Worm (Caenorhabditis elegans) whole organism, L4 larva: ENCODE results near the gene idpa-1.
"Not testable (repeated sequence)": the region's sequence is repeated elsewhere in the genome, so short reads cannot be mapped to it uniquely, and the experiment has no call there.

Experiments
- T20F7.1 ChIP-seq: fragments of 200-800 bp; sonication (Bioruptor generic); optimal IDR thresholded peaks from 2 replicates; lab custom pipeline; 2018; ENCODE audit warnings: mild to moderate bottlenecking, missing genetic modification characterization, missing compliant biosample characterization
- Y105C5A.15 ChIP-seq: fragments of 200-800 bp; sonication (Bioruptor generic); IDR thresholded peaks from 2 replicates; pipeline ENCODE4 v1.3.6; 2022; ENCODE audit warnings: missing genetic modification characterization, missing compliant biosample characterization
- Y75B8A.6 ChIP-seq: fragments of 200-800 bp; sonication (Bioruptor generic); IDR thresholded peaks from 2 replicates; pipeline ENCODE4 v1.3.6; 2022; ENCODE audit warnings: missing genetic modification reagents, missing genetic modification characterization, missing compliant biosample characterization
- aha-1 ChIP-seq: fragments of 150-350 bp; peaks from one replicate; lab custom pipeline; 2014; ENCODE audit warnings: missing biosample characterization, missing genetic modification characterization
- arid-1 ChIP-seq: fragments of 200-800 bp; sonication (Bioruptor generic); conservative IDR thresholded peaks from 2 replicates; pipeline ENCODE4 v1.3.6; 2022; ENCODE audit warnings: missing genetic modification reagents, missing genetic modification characterization, missing compliant biosample characterization
- ceh-82 ChIP-seq: sonication (generic microtip); optimal IDR thresholded peaks from 2 replicates; lab custom pipeline; 2017; ENCODE audit warnings: missing biosample characterization, missing genetic modification characterization
- daf-16 ChIP-seq, 3 experiments: sonication (generic microtip); optimal IDR thresholded peaks; 2 replicates each; lab custom pipeline; 2016 to 2017; ENCODE audit warnings: missing genetic modification characterization in 3 of 3, missing genetic modification reagents in 3 of 3, mild to moderate bottlenecking in 2 of 3, missing compliant biosample characterization in 2 of 3, missing biosample characterization in 1 of 3, moderate library complexity in 1 of 3
- daf-19 ChIP-seq: fragments of 200-800 bp; sonication (Bioruptor generic); conservative IDR thresholded peaks from 2 replicates; pipeline ENCODE4 v1.3.6; 2022; ENCODE audit warnings: missing genetic modification characterization, missing compliant biosample characterization
- daf-8 ChIP-seq: fragments of 200-800 bp; sonication (Bioruptor generic); IDR thresholded peaks from 2 replicates; pipeline ENCODE4 v1.3.6; 2022; ENCODE audit warnings: missing genetic modification characterization, missing compliant biosample characterization
- dmd-8 ChIP-seq: fragments of 200-800 bp; sonication (Bioruptor generic); IDR thresholded peaks from 2 replicates; pipeline ENCODE4 v1.3.6; 2022; ENCODE audit warnings: missing genetic modification characterization, missing compliant biosample characterization
- dpl-1 ChIP-seq: fragments of 150-350 bp; optimal IDR thresholded peaks from 2 replicates; lab custom pipeline; 2014; ENCODE audit warnings: missing biosample characterization, missing genetic modification reagents, missing genetic modification characterization
- dve-1 ChIP-seq: sonication (generic microtip); optimal IDR thresholded peaks from 2 replicates; lab custom pipeline; 2017; ENCODE audit warnings: antibody characterized with exemption, mild to moderate bottlenecking, missing genetic modification characterization, missing compliant biosample characterization; ENCODE audit not compliant: insufficient read depth
- egl-43 ChIP-seq: fragments of 200-800 bp; sonication (Bioruptor generic); IDR thresholded peaks from 2 replicates; pipeline ENCODE4 v1.3.6; 2022; ENCODE audit warnings: missing genetic modification reagents, missing genetic modification characterization, missing compliant biosample characterization
- fkh-10 ChIP-seq: fragments of 150-350 bp; optimal IDR thresholded peaks from 2 replicates; lab custom pipeline; 2014; ENCODE audit warnings: missing biosample characterization, missing genetic modification reagents, missing genetic modification characterization
- hif-1 ChIP-seq, 2 experiments: sonication (generic microtip); optimal IDR thresholded peaks; 2 replicates each; lab custom pipeline; 2016 to 2017; ENCODE audit warnings: missing compliant biosample characterization in 2 of 2, missing genetic modification characterization in 2 of 2, missing genetic modification reagents in 2 of 2, missing genotype in 2 of 2, mild to moderate bottlenecking in 1 of 2
- hlh-11 ChIP-seq: fragments of 200-800 bp; sonication (Bioruptor generic); optimal IDR thresholded peaks from 2 replicates; lab custom pipeline; 2018; ENCODE audit warnings: mild to moderate bottlenecking, missing genetic modification characterization, missing compliant biosample characterization
- lin-39 ChIP-seq: fragments of 150-350 bp; optimal IDR thresholded peaks from 2 replicates; lab custom pipeline; 2014; ENCODE audit warnings: missing biosample characterization, missing genetic modification reagents, missing genetic modification characterization
- lsy-2 ChIP-seq, 2 experiments: fragments of 150-350 bp in 1 of 2; sonication (generic microtip) in 1 of 2; optimal IDR thresholded peaks; 2 replicates each; lab custom pipeline; 2014 to 2017; ENCODE audit warnings: missing biosample characterization in 2 of 2, missing genetic modification characterization in 2 of 2
- nhr-10 ChIP-seq: fragments of 150-350 bp; optimal IDR thresholded peaks from 2 replicates; lab custom pipeline; 2014; ENCODE audit warnings: missing biosample characterization, missing genetic modification characterization
- nhr-6 ChIP-seq: fragments of 150-350 bp; optimal IDR thresholded peaks from 2 replicates; lab custom pipeline; 2014; ENCODE audit warnings: missing biosample characterization, missing genetic modification characterization
- nhr-76 ChIP-seq: fragments of 150-350 bp; optimal IDR thresholded peaks from 2 replicates; lab custom pipeline; 2014; ENCODE audit warnings: missing biosample characterization, missing genetic modification characterization
- rbr-2 ChIP-seq: sonication (generic microtip); optimal IDR thresholded peaks from 2 replicates; lab custom pipeline; 2016; ENCODE audit warnings: missing genotype, missing genetic modification characterization, missing compliant biosample characterization
- sdz-12 ChIP-seq: fragments of 200-800 bp; sonication (Bioruptor generic); optimal IDR thresholded peaks from 2 replicates; lab custom pipeline; 2018; ENCODE audit warnings: mild to moderate bottlenecking, missing genetic modification characterization, missing compliant biosample characterization
- set-16 ChIP-seq: fragments of 200-800 bp; sonication (Bioruptor generic); IDR thresholded peaks from 2 replicates; pipeline ENCODE4 v1.3.6; 2022; ENCODE audit warnings: missing genetic modification reagents, missing genetic modification characterization, missing compliant biosample characterization
- skn-1 ChIP-seq: fragments of 150-350 bp; optimal IDR thresholded peaks from 2 replicates; lab custom pipeline; 2014; ENCODE audit warnings: missing biosample characterization, missing genetic modification characterization
- snpc-1.2 ChIP-seq: fragments of 200-800 bp; sonication (Bioruptor generic); IDR thresholded peaks from 2 replicates; pipeline ENCODE4 v1.3.6; 2022; ENCODE audit warnings: missing genetic modification reagents, missing genetic modification characterization, missing compliant biosample characterization
- spr-1 ChIP-seq: sonication (generic microtip); optimal IDR thresholded peaks from 2 replicates; lab custom pipeline; 2016; ENCODE audit warnings: mild to moderate bottlenecking, missing genetic modification characterization, missing compliant biosample characterization
- unc-130 ChIP-seq: sonication (generic microtip); optimal IDR thresholded peaks from 2 replicates; lab custom pipeline; 2016; ENCODE audit warnings: missing genetic modification reagents, missing genetic modification characterization, missing compliant biosample characterization
- vab-7 ChIP-seq: fragments of 200-800 bp; sonication (Bioruptor generic); IDR thresholded peaks from 2 replicates; pipeline ENCODE4 v1.3.6; 2022; ENCODE audit warnings: missing genetic modification reagents, missing genetic modification characterization, missing compliant biosample characterization
- zfp-3 ChIP-seq: fragments of 200-800 bp; sonication (Bioruptor generic); conservative IDR thresholded peaks from 2 replicates; pipeline ENCODE4 v1.3.6; 2022; ENCODE audit warnings: missing genetic modification reagents, missing genetic modification characterization, missing compliant biosample characterization
- zip-2 ChIP-seq: fragments of 150-350 bp; optimal IDR thresholded peaks from 2 replicates; lab custom pipeline; 2014; ENCODE audit warnings: missing biosample characterization, missing genetic modification characterization

The idpa-1 gene

DNA sequence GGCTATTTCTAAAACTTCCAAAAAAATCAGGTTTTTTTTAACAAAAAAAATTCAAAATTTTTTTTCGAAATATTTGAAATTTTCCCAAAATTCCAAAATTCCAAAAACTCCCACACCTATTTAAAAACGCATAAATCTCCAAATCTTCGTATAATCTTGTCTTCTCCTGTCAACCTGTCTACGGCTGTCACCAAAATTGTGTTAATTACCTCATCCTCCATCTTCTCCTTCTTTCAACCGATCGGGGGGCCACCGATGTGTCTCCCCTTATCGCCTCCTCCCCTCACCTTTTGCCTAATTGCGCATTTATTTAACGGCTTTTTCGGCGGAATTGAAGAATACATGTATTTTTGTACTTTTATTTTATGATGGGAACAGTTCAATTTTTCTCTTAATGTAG is 7.8 kb upstream of the idpa-1 start:
- no peak for TF ChIP-seq nhr-10 (tag; lab: Kevin White, UChicago)
- TF ChIP-seq aha-1 (tag; lab: Kevin White, UChicago), result no peak
- TF ChIP-seq arid-1 (GFP tag; lab: Robert Waterston, UW), result no peak
- no peak for TF ChIP-seq zip-2
- TF ChIP-seq vab-7, result no peak
- TF ChIP-seq unc-130 (GFP tag; lab: Kevin White, UChicago), result no peak
- no peak for TF ChIP-seq daf-19
- TF ChIP-seq sdz-12 (GFP tag; lab: Kevin White, UChicago), result no peak
- TF ChIP-seq spr-1 (tag; lab: Kevin White, UChicago), result no peak
- no peak for TF ChIP-seq dmd-8 (GFP tag; lab: Robert Waterston, UW)
- no peak for TF ChIP-seq lin-39 (tag; lab: Kevin White, UChicago)
- TF ChIP-seq Y75B8A.6 (GFP tag; lab: Robert Waterston, UW), result no peak
- no peak for TF ChIP-seq zfp-3
- no peak for TF ChIP-seq T20F7.1 (GFP tag; lab: Kevin White, UChicago)
- no peak for TF ChIP-seq ceh-82 (tag; lab: Kevin White, UChicago)
- no peak for TF ChIP-seq skn-1 (tag; lab: Kevin White, UChicago)
- TF ChIP-seq rbr-2, result no peak

DNA sequence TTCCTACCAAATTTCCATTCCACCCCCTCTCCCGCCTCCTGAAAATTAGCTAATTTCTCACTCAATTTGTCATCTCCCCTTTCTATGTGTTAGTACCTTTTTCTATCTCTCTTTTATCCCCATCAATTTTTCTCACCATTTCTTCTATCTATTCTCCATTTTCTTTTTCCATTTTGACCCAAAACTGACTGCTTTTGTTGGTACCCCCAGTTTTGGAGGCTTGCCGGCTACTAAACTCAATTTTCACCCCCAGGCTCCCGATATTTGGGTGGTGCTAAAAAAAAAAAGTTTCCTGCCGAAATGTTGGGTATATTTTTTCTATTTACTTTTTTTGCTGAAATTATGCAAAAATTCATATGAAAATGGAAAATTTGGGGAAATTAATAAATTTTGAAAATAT is 6.8 kb upstream of the idpa-1 start:
- TF ChIP-seq nhr-6 (tag; lab: Kevin White, UChicago), result no peak
- TF ChIP-seq aha-1 (tag; lab: Kevin White, UChicago), result peak; percentile 15

DNA sequence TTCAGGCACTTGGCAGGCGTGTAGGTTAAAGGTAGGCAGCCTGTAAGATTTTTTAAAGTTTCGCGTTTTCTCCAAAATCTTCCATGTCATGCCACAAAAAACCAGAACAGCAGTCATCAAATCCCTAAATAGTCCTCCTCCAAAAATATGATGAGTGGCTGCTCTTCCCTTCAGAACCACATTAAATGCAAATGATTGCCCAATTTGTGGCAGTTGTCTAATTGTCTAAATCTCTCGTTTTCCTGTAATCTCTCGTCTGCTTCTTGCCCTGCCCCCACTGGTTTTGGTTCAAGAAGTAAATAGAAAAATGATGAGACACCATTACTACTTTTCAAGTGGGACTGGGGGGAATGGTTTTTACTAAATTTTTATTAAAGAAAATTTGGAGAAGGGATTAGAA is 3.1 kb upstream of the idpa-1 start:
- TF ChIP-seq aha-1 (tag; lab: Kevin White, UChicago) (peak; percentile 57), Y105C5A.15 (GFP tag; lab: Robert Waterston, UW) (no peak), unc-130 (GFP tag; lab: Kevin White, UChicago) (no peak)

DNA sequence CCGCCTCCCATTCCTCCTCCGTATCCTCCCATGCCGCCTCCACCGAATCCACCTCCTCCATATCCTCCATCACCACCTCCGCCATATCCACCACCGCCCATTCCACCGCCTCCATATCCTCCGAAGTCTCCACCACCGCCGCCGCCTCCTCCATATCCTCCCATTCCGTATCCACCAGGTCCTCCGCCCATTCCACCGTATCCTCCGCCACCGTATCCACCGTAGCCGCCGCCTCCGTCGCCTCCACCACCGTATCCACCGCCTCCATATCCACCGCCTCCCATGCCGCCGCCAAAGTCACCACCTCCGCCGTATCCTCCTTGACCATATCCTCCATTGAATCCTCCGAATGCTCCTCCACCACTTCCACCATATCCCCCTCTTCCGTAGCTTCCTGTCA is 1.3 kb downstream of the idpa-1 start:
- no peak for TF ChIP-seq dpl-1
- peak; percentile 95 for TF ChIP-seq set-16 (GFP tag; lab: Robert Waterston, UW)
- TF ChIP-seq egl-43 (GFP tag; lab: Robert Waterston, UW), result 0 out of 2 replicates have a peak, but pooled peaks have one; percentile 41
- TF ChIP-seq, all 104 proteins: peak for 2

DNA sequence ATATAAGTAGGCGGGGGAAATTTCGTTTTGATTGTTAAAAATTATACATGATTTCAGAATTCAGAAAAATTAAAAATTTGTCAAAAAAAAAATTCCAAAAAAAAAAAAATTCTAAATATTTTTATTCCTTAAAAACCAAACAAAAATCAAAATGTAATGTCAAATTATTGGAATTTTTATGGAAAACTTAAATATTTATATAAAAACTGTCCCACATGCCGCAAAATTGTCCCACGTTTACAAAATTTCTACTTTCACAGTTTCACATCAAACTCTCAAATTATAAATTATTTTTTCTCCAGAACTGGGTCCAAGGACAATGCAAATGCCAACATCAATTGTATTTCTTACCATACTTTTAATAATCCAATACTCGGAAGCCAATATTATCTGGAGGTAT is 9.6 kb downstream of the idpa-1 start, which contains the start of gene F56F11.1:
Gene F56F11.1 (plus strand): TSS at position 301 of the 400 bp plus-strand sequence.
- no peak for TF ChIP-seq hif-1 (tag; optimal IDR thresholded peaks at IDR 0.05; lab: Kevin White, UChicago)
- TF ChIP-seq, all 104 proteins: peak for 0

DNA sequence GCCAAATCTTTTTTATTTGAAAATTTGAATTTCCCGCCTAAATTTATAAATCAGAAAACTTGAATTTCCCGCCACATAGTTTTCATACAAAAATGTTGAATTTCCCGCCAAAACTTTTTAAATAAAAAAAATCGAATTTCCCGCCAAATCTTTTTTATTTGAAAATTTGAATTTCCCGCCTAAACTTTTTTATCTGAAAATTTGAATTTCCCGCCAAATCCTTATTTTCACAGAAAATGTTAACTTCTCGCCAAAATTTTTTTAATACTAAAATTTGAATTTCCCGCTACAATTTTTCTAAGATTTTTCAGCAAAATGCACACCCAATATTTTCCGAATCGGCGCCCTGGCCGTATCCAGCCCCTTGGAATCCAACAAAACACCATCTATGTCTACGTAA is 19.0 kb downstream of the idpa-1 start, which contains the start of gene F56F11.2:
Gene F56F11.2 (plus strand): TSS at position 301 of the 400 bp plus-strand sequence.
- not testable (repeated sequence) for TF ChIP-seq egl-43 (GFP tag; lab: Robert Waterston, UW); snpc-1.2 (GFP tag; lab: Robert Waterston, UW); nhr-76 (tag; lab: Kevin White, UChicago)
- TF ChIP-seq, all 104 proteins: peak for 0; not testable (repeated sequence) for 104

DNA sequence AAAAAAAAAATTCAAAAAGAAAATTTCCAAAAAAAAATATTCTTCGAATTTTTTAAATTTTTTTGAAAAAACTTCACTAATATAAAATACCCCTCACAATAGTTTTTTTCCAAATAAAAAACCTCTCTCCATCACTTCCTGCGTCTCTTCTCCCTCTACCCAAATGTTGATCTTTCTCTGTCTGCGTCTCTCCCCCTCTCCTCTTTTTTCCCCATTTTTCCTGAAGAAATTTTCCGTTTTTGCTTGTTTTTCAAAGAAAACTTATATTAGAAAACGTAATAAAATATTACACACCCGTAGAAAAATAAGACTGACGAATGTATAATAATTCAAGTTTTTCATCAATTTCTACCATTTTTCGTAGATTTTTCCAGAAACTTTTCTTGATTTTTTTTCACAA is 19.9 kb downstream of the idpa-1 start:
- TF ChIP-seq fkh-10 (no peak), dve-1 (tag; lab: Kevin White, UChicago) (peak; percentile 18), daf-16 (GFP tag; optimal IDR thresholded peaks at IDR 0.05; lab: Kevin White, UChicago) (peak in 1 of 2 experiments; percentile 32), daf-16 (tag; optimal IDR thresholded peaks at IDR 0.05; lab: Kevin White, UChicago) (no peak), hlh-11 (tag; lab: Kevin White, UChicago) (peak; percentile 13), lsy-2 (tag; optimal IDR thresholded peaks at IDR 0.05; lab: Kevin White, UChicago) (peak in 1 of 2 experiments; percentile 17), daf-8 (GFP tag; lab: Robert Waterston, UW) (no peak)
